Fruit fly (Drosophila melanogaster) whole organism, embryonic: Measurements from ENCODE around the gene HDAC4.
A peak's percentile ranks its signal among the peaks of the same experiment; 100 is the strongest.

Experiments
- Atf6 ChIP-seq: fragments of 200-800 bp; sonication (Bioruptor generic); IDR thresholded peaks from 2 replicates; pipeline ENCODE4 v1.3.6; 2022; ENCODE audit warnings: missing biosample characterization, missing genetic modification characterization
- BEAF-32 ChIP-seq: fragments of 200-800 bp; sonication (Bioruptor generic); optimal IDR thresholded peaks from 3 replicates; lab custom pipeline; 2017; ENCODE audit warnings: missing biosample characterization, missing genetic modification characterization, mild to moderate bottlenecking, moderate library complexity, missing genetic modification reagents
- BtbVII ChIP-seq: fragments of 200-800 bp; sonication (Bioruptor generic); optimal IDR thresholded peaks from 3 replicates; lab custom pipeline; 2017; ENCODE audit warnings: missing biosample characterization, mild to moderate bottlenecking, missing genetic modification characterization
- CG11504 ChIP-seq: fragments of 200-800 bp; sonication (Bioruptor generic); optimal IDR thresholded peaks from 3 replicates; lab custom pipeline; 2019; ENCODE audit warnings: missing biosample characterization, mild to moderate bottlenecking, missing genetic modification characterization, moderate library complexity
- CG14710 ChIP-seq: fragments of 200-800 bp; sonication (Bioruptor generic); optimal IDR thresholded peaks from 3 replicates; lab custom pipeline; 2019; ENCODE audit warnings: missing biosample characterization, mild to moderate bottlenecking, missing genetic modification characterization, moderate library complexity
- CG17328 ChIP-seq: fragments of 200-800 bp; sonication (Bioruptor generic); IDR thresholded peaks from 2 replicates; pipeline ENCODE4 v1.3.6; 2022; ENCODE audit warnings: missing biosample characterization, missing genetic modification characterization
- CG18599 ChIP-seq: fragments of 200-800 bp; sonication (Bioruptor generic); optimal IDR thresholded peaks from 3 replicates; lab custom pipeline; 2017; ENCODE audit warnings: missing biosample characterization, missing genetic modification characterization, mild to moderate bottlenecking, moderate library complexity, missing genetic modification reagents
- CG2712 ChIP-seq: fragments of 200-800 bp; optimal IDR thresholded peaks from 3 replicates; lab custom pipeline; 2019; ENCODE audit warnings: missing biosample characterization, mild to moderate bottlenecking, missing genetic modification characterization, moderate library complexity
- CG2875 ChIP-seq: fragments of 200-800 bp; sonication (Bioruptor generic); optimal IDR thresholded peaks from 2 replicates; lab custom pipeline; 2017; ENCODE audit warnings: missing biosample characterization, mild to moderate bottlenecking, missing genetic modification characterization, missing genetic modification reagents
- CG31224 ChIP-seq: fragments of 200-800 bp; sonication (Bioruptor generic); IDR thresholded peaks from 2 replicates; pipeline ENCODE4 v1.3.6; 2022; ENCODE audit warnings: missing biosample characterization, missing genetic modification characterization
- CG3281 ChIP-seq: fragments of 200-800 bp; sonication (Bioruptor generic); optimal IDR thresholded peaks from 3 replicates; lab custom pipeline; 2017; ENCODE audit warnings: missing biosample characterization, mild to moderate bottlenecking, missing genetic modification characterization
- CG34422 ChIP-seq: fragments of 200-800 bp; sonication (Bioruptor generic); IDR thresholded peaks from 3 replicates; pipeline ENCODE4 v1.3.6; 2022; ENCODE audit warnings: missing biosample characterization, missing genetic modification characterization
- CG4328 ChIP-seq: fragments of 200-800 bp; sonication (Bioruptor generic); optimal IDR thresholded peaks from 3 replicates; lab custom pipeline; 2017; ENCODE audit warnings: missing biosample characterization, missing genetic modification reagents, missing genetic modification characterization
- CG6683 ChIP-seq: fragments of 200-800 bp; sonication (Bioruptor generic); optimal IDR thresholded peaks from 2 replicates; lab custom pipeline; 2017; ENCODE audit warnings: missing biosample characterization, mild to moderate bottlenecking, missing genetic modification characterization, missing genetic modification reagents
- CG6854 ChIP-seq: fragments of 200-800 bp; sonication (Bioruptor generic); optimal IDR thresholded peaks from 3 replicates; lab custom pipeline; 2017; ENCODE audit warnings: missing biosample characterization, mild to moderate bottlenecking, missing genetic modification characterization
- CG7745 ChIP-seq: fragments of 200-800 bp; sonication (Bioruptor generic); optimal IDR thresholded peaks from 2 replicates; lab custom pipeline; 2018; ENCODE audit warnings: missing biosample characterization, mild to moderate bottlenecking, missing genetic modification characterization, moderate library complexity
- CG8478 ChIP-seq: fragments of >200 bp; optimal IDR thresholded peaks from 2 replicates; lab custom pipeline; 2018
- CG9437 ChIP-seq: fragments of 200-800 bp; sonication (Bioruptor generic); optimal IDR thresholded peaks from 2 replicates; lab custom pipeline; 2018; ENCODE audit warnings: missing biosample characterization, mild to moderate bottlenecking, missing genetic modification characterization
- Camta ChIP-seq: fragments of 200-800 bp; sonication (Bioruptor generic); optimal IDR thresholded peaks from 2 replicates; lab custom pipeline; 2016; ENCODE audit warnings: missing biosample characterization, missing genetic modification characterization
- D19B ChIP-seq: fragments of 200-800 bp; sonication (Bioruptor generic); optimal IDR thresholded peaks from 2 replicates; lab custom pipeline; 2017; ENCODE audit warnings: missing biosample characterization, mild to moderate bottlenecking, missing genetic modification characterization
- HHEX ChIP-seq: fragments of 200-800 bp; sonication (Bioruptor generic); optimal IDR thresholded peaks from 3 replicates; lab custom pipeline; 2017; ENCODE audit warnings: missing biosample characterization, mild to moderate bottlenecking, missing genetic modification characterization, missing genetic modification reagents
- Mrtf ChIP-seq: fragments of 200-800 bp; sonication (Bioruptor generic); IDR thresholded peaks from 3 replicates; pipeline ENCODE4 v1.3.6; 2022; ENCODE audit warnings: missing biosample characterization, missing genetic modification characterization
- Myb ChIP-seq: fragments of 200-800 bp; sonication (Bioruptor generic); optimal IDR thresholded peaks from 2 replicates; lab custom pipeline; 2016; ENCODE audit warnings: missing biosample characterization, missing genetic modification characterization
- Optix ChIP-seq: fragments of 200-800 bp; sonication (Bioruptor generic); IDR thresholded peaks from 3 replicates; pipeline ENCODE4 v1.3.6; 2022; ENCODE audit warnings: missing biosample characterization, missing genetic modification characterization
- Poxn ChIP-seq: fragments of 200-800 bp; sonication (Bioruptor generic); IDR thresholded peaks from 2 replicates; pipeline ENCODE4 v1.3.6; 2022; ENCODE audit warnings: missing biosample characterization, missing genetic modification characterization
- Scr ChIP-seq: fragments of 200-800 bp; sonication (Bioruptor generic); IDR thresholded peaks from 2 replicates; pipeline ENCODE4 v1.3.6; 2022; ENCODE audit warnings: missing biosample characterization, missing genetic modification characterization; ENCODE audit not compliant: partially characterized antibody
- Sry-δ ChIP-seq: fragments of 200-800 bp; sonication (Bioruptor generic); optimal IDR thresholded peaks from 2 replicates; lab custom pipeline; 2016; ENCODE audit warnings: missing biosample characterization, missing genetic modification characterization
- Stat92E ChIP-seq, 3 experiments: fragments of >200 bp in 2 of 3; fragments of 200-800 bp in 1 of 3; sonication (Bioruptor generic) in 1 of 3; optimal IDR thresholded peaks; 2 replicates each; lab custom pipeline; 2017 to 2019; ENCODE audit warnings: missing biosample characterization in 3 of 3, missing genetic modification characterization in 3 of 3, mild to moderate bottlenecking in 1 of 3, moderate library complexity in 1 of 3
- ab ChIP-seq: fragments of 200-800 bp; sonication (Bioruptor generic); optimal IDR thresholded peaks from 2 replicates; lab custom pipeline; 2016; ENCODE audit warnings: missing biosample characterization, missing genetic modification characterization
- amos ChIP-seq: fragments of 200-800 bp; sonication (Bioruptor generic); IDR thresholded peaks from 2 replicates; pipeline ENCODE4 v1.3.6; 2022; ENCODE audit warnings: missing biosample characterization, missing genetic modification characterization; ENCODE audit not compliant: partially characterized antibody
- aop ChIP-seq: fragments of 200-800 bp; sonication (Bioruptor generic); IDR thresholded peaks from 2 replicates; pipeline ENCODE4 v1.3.6; 2022; ENCODE audit warnings: missing biosample characterization, missing genetic modification characterization
- ara ChIP-seq: fragments of 200-800 bp; sonication (Bioruptor generic); IDR thresholded peaks from 2 replicates; pipeline ENCODE4 v1.3.6; 2022; ENCODE audit warnings: missing biosample characterization, missing genetic modification characterization
- chm ChIP-seq: fragments of 200-800 bp; sonication (Bioruptor generic); IDR thresholded peaks from 2 replicates; pipeline ENCODE4 v1.3.6; 2022; ENCODE audit warnings: missing biosample characterization, missing genetic modification characterization
- corto ChIP-seq: fragments of 200-800 bp; sonication (Bioruptor generic); optimal IDR thresholded peaks from 2 replicates; lab custom pipeline; 2016; ENCODE audit warnings: missing biosample characterization, mild to moderate bottlenecking, missing genetic modification characterization, moderate library complexity
- crp ChIP-seq, 2 experiments: fragments of 200-800 bp; sonication (Bioruptor generic); optimal IDR thresholded peaks; 2 replicates in 1 of 2; 3 replicates in 1 of 2; lab custom pipeline; 2017; ENCODE audit warnings: missing biosample characterization in 2 of 2, missing genetic modification characterization in 2 of 2, mild to moderate bottlenecking in 1 of 2, moderate library complexity in 1 of 2
- dysf ChIP-seq: fragments of 200-800 bp; sonication (Bioruptor generic); IDR thresholded peaks from 3 replicates; pipeline ENCODE4 v1.3.6; 2022; ENCODE audit warnings: missing biosample characterization, missing genetic modification characterization
- fd64A ChIP-seq: fragments of 200-800 bp; sonication (Bioruptor generic); optimal IDR thresholded peaks from 3 replicates; lab custom pipeline; 2018; ENCODE audit warnings: missing biosample characterization, mild to moderate bottlenecking, missing genetic modification characterization
- ftz-f1 ChIP-seq: fragments of 200-800 bp; sonication (Bioruptor generic); optimal IDR thresholded peaks from 2 replicates; lab custom pipeline; 2016; ENCODE audit warnings: missing biosample characterization, missing genetic modification characterization
- gem ChIP-seq: fragments of 200-800 bp; sonication (Bioruptor generic); optimal IDR thresholded peaks from 2 replicates; lab custom pipeline; 2019; ENCODE audit warnings: missing biosample characterization, mild to moderate bottlenecking, missing genetic modification characterization, moderate library complexity
- gt ChIP-seq: fragments of 200-800 bp; sonication (Bioruptor generic); IDR thresholded peaks from 2 replicates; pipeline ENCODE4 v1.3.6; 2022; ENCODE audit warnings: missing biosample characterization, missing genetic modification characterization
- knrl ChIP-seq: fragments of 200-800 bp; sonication (Bioruptor generic); IDR thresholded peaks from 3 replicates; pipeline ENCODE4 v1.3.6; 2022; ENCODE audit warnings: missing biosample characterization, missing genetic modification characterization; ENCODE audit not compliant: partially characterized antibody
- pan ChIP-seq, 4 experiments: fragments of >200 bp in 3 of 4; fragments of 200-800 bp in 1 of 4; sonication (Bioruptor generic) in 1 of 4; optimal IDR thresholded peaks in 3 of 4; IDR thresholded peaks in 1 of 4; 2 replicates each; pipeline versions ENCODE4 v1.3.6 to Lab custom; 2017 to 2022; ENCODE audit warnings: missing biosample characterization in 2 of 4, missing genetic modification characterization in 2 of 4, mixed read lengths in 1 of 4
- pfk ChIP-seq: fragments of 200-800 bp; sonication (Bioruptor generic); optimal IDR thresholded peaks from 2 replicates; lab custom pipeline; 2018; ENCODE audit warnings: missing biosample characterization, mild to moderate bottlenecking, missing genetic modification characterization, moderate library complexity
- pzg ChIP-seq: fragments of 200-800 bp; sonication (Bioruptor generic); optimal IDR thresholded peaks from 3 replicates; lab custom pipeline; 2018; ENCODE audit warnings: missing biosample characterization, mild to moderate bottlenecking, missing genetic modification characterization, moderate library complexity
- slbo ChIP-seq: fragments of 200-800 bp; sonication (Bioruptor generic); IDR thresholded peaks from 2 replicates; pipeline ENCODE4 v1.3.6; 2022; ENCODE audit warnings: missing biosample characterization, missing genetic modification characterization
- sna ChIP-seq: fragments of 200-800 bp; sonication (Bioruptor generic); IDR thresholded peaks from 2 replicates; pipeline ENCODE4 v1.3.6; 2022; ENCODE audit warnings: missing biosample characterization, missing genetic modification characterization; ENCODE audit not compliant: partially characterized antibody
- sug ChIP-seq: fragments of 200-800 bp; optimal IDR thresholded peaks from 2 replicates; lab custom pipeline; 2019; ENCODE audit warnings: missing biosample characterization, mild to moderate bottlenecking, missing genetic modification characterization, moderate library complexity
- tx ChIP-seq: fragments of 200-800 bp; sonication (Bioruptor generic); optimal IDR thresholded peaks from 2 replicates; lab custom pipeline; 2016; ENCODE audit warnings: missing biosample characterization, missing genetic modification characterization
- zf30C ChIP-seq: fragments of 200-800 bp; sonication (Bioruptor generic); optimal IDR thresholded peaks from 3 replicates; lab custom pipeline; 2018; ENCODE audit warnings: missing biosample characterization, mild to moderate bottlenecking, missing genetic modification characterization

Gene HDAC4

DNA sequence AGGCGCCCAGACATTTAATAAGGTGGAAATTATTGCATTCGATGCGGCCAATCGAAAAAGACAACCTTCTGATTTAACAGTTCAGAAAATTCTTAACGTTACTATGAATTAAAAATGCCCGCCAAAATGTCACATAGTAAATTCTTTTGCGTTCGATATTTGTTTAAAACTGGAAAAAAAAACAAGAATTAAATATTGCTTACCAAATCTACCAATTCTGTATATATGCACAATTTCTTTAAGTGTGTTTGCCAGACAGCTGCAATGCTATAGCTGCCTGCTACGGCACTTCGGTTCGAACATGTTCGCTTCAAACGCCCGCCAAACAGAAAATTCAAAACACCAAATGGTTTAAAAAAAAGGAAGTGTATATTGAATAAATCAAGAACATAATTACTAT lies 71.4 kb downstream of the HDAC4 start (continued):
- TF ChIP-seq ftz-f1 (GFP tag; lab: Kevin White, UChicago) (no peak), knrl (GFP tag; lab: Robert Waterston, UW) (no peak; the same call in 2 of the 3 replicates), D19B (GFP tag; lab: Kevin White, UChicago) (peak; percentile 27), CG18599 (GFP tag; lab: Kevin White, UChicago) (peak; percentile 32), pfk (GFP tag; lab: Kevin White, UChicago) (no peak), BEAF-32 (no peak), CG31224 (peak; percentile 31; the same call in 1 of the 2 replicates), amos (GFP tag; lab: Robert Waterston, UW) (no peak), slbo (GFP tag; lab: Robert Waterston, UW) (peak; percentile 76), CG4328 (GFP tag; lab: Kevin White, UChicago) (no peak), CG9437 (peak; percentile 34), pan (optimal IDR thresholded peaks at IDR 0.05; lab: Kevin White, UChicago) (no peak), pan (GFP tag; optimal IDR thresholded peaks at IDR 0.05 in 1 of 2, IDR thresholded peaks at IDR 0.05 in 1 of 2) (peak in 1 of 2 experiments; percentile 70), Mrtf (peak; percentile 64; the same call in 2 of the 3 replicates), sna (no peak), chm (GFP tag; lab: Robert Waterston, UW) (peak; percentile 77), ara (no peak; the same call in 1 of the 2 replicates), dysf (GFP tag; lab: Robert Waterston, UW) (peak; percentile 62), tx (GFP tag; lab: Kevin White, UChicago) (peak; percentile 61), CG14710 (tag; lab: Kevin White, UChicago) (peak; percentile 44), Atf6 (GFP tag; lab: Robert Waterston, UW) (peak; percentile 70), pzg (peak; percentile 23), CG3281 (GFP tag; lab: Kevin White, UChicago) (peak; percentile 52), gt (GFP tag; lab: Robert Waterston, UW) (no peak), Myb (GFP tag; lab: Kevin White, UChicago) (peak; percentile 42), gem (tag; lab: Kevin White, UChicago) (peak; percentile 78), CG6683 (GFP tag; lab: Kevin White, UChicago) (no peak), fd64A (no peak), aop (GFP tag; lab: Robert Waterston, UW) (no peak), CG34422 (GFP tag; lab: Robert Waterston, UW) (peak; percentile 73), Sry-δ (GFP tag; lab: Kevin White, UChicago) (peak; percentile 43), CG2712 (tag; lab: Kevin White, UChicago) (peak; percentile 68), CG11504 (tag; lab: Kevin White, UChicago) (peak; percentile 69), sug (tag; lab: Kevin White, UChicago) (no peak), BtbVII (no peak), CG7745 (tag; lab: Kevin White, UChicago) (no peak), corto (no peak), ab (GFP tag; lab: Kevin White, UChicago) (no peak), HHEX (GFP tag; lab: Kevin White, UChicago) (peak; percentile 48), Scr (GFP tag; lab: Robert Waterston, UW) (no peak), CG2875 (no peak), Camta (GFP tag; lab: Kevin White, UChicago) (peak; percentile 71), CG6854 (GFP tag; lab: Kevin White, UChicago) (no peak), Stat92E (GFP tag; optimal IDR thresholded peaks at IDR 0.05; lab: Kevin White, UChicago) (no peak), zf30C (GFP tag; lab: Kevin White, UChicago) (peak; percentile 96), Poxn (GFP tag; lab: Robert Waterston, UW) (no peak), Optix (0 out of 3 replicates have a peak, but pooled peaks have one; percentile 46), crp (GFP tag; optimal IDR thresholded peaks at IDR 0.05; lab: Kevin White, UChicago) (peak in 1 of 2 experiments; percentile 18), CG8478 (no peak), CG17328 (GFP tag; lab: Robert Waterston, UW) (peak; percentile 67)
